Worm (Caenorhabditis elegans): ENCODE results near the gene F54H12.5.

Gene F54H12.5

DNA sequence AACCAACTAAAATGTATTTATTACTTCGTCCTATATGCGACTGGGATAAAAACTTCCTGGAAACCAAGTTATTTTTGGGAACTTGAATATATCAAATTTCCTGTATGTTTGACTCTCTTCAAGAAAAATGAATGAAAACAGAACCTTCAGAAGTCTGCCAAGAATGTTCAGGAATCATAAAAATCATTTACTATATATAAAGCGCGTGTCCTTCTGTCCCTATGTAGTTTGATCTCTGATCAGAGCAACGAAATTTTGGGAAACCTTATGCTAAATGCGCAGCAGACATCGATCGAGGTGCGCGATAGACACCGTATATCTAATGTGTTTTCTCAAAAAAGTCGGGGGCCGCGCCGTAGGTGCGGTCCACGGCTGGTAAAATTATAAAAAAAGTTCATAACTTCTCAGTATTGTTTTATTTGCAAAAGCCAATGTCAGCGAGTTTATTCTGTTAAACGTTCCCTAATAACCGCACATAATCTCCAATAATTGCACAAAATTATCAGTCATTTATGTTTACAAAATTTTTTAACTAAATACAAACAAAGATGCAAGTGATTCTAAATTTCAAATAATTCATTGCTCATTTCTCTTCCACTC lies 25.6 kb upstream of the F54H12.5 start:
- TF ChIP-seq ceh-82 (tag; optimal IDR thresholded peaks at IDR 0.05) (no peak), nhr-25 (tag; optimal IDR thresholded peaks at IDR 0.05) (no peak), R02D3.7 (tag; optimal IDR thresholded peaks at IDR 0.05) (no peak), nhr-43 (tag; optimal IDR thresholded peaks at IDR 0.05; ENCODE audit: poor library complexity, severe bottlenecking) (no peak), zag-1 (tag; optimal IDR thresholded peaks at IDR 0.05) (no peak), pqm-1 (tag; optimal IDR thresholded peaks at IDR 0.05) (no peak), fkh-10 (GFP tag; optimal IDR thresholded peaks at IDR 0.05) (no peak), elt-3 (tag; optimal IDR thresholded peaks at IDR 0.05) (no peak)

DNA sequence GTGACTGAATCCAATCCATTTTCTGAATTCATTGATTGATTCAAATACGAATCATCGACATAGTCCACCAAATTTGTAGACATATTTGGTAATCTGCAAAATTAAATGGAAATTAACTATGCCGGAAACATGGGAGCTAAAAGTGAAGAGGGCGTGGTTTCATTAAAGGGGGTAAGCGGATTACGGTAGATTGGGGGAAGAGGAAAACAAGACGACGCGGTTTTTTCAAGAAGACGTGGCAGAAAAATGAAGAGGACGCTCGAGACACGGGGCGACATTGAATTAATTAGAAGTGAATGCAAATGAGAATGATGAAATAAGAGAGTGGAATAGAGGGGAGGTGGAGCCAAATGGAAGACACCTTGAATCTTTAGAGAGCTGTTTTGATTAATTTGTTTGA lies 24.4 kb upstream of the F54H12.5 start, which contains the start of gene npr-17:
Gene npr-17, minus strand, starts transcription at position 101 of the 400 bp plus-strand sequence.
- no peak for TF ChIP-seq mml-1 (tag; optimal IDR thresholded peaks at IDR 0.05)
- no peak for TF ChIP-seq nhr-43 (tag; optimal IDR thresholded peaks at IDR 0.05; ENCODE audit: poor library complexity, severe bottlenecking)
- no peak for TF ChIP-seq fkh-10 (GFP tag; optimal IDR thresholded peaks at IDR 0.05)
- TF ChIP-seq tbx-2 (tag; optimal IDR thresholded peaks at IDR 0.05): no peak
- no peak for TF ChIP-seq egl-27 (tag; optimal IDR thresholded peaks at IDR 0.05)
- no peak for TF ChIP-seq egl-5 (tag; optimal IDR thresholded peaks at IDR 0.05)
- no peak for TF ChIP-seq fkh-2 (tag; optimal IDR thresholded peaks at IDR 0.05)

DNA sequence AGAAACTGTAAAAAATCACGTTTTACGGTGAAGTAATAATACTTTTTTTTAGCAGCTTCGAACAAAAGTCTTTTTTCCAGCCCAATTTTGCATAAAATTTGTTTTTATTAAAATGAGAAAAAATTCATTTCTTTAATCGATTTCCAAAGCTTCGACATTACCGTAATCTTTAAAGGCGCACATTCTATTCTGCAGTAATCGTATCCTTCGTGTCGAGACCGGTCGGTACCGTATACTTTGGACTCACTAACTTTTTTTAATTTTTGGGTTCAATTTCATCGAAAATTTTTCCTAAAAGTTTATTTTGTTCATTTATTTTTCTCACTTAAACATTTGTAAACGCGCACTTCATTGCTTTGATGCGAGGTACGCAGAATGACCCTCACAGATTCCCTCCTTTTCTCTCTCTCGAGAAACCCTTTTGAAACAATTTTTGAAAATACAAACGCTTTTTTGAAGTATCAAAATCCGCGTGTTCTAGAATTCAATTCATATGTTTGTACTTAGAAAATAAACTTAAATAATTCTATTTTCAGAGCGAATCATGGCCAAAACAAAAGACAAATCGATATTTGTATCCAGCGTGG lies 14.7 kb upstream of the F54H12.5 start, which contains the start of gene hrpk-2:
Gene hrpk-2, plus strand, starts transcription at position 537 of the 587 bp plus-strand sequence.
- TF ChIP-seq nhr-25 (tag; optimal IDR thresholded peaks at IDR 0.05) (no peak), jun-1 (tag; optimal IDR thresholded peaks at IDR 0.05) (no peak), unc-39 (tag; optimal IDR thresholded peaks at IDR 0.05) (no peak), elt-2 (tag; optimal IDR thresholded peaks at IDR 0.05) (no peak), ama-1 (optimal IDR thresholded peaks at IDR 0.05) (no peak)

DNA sequence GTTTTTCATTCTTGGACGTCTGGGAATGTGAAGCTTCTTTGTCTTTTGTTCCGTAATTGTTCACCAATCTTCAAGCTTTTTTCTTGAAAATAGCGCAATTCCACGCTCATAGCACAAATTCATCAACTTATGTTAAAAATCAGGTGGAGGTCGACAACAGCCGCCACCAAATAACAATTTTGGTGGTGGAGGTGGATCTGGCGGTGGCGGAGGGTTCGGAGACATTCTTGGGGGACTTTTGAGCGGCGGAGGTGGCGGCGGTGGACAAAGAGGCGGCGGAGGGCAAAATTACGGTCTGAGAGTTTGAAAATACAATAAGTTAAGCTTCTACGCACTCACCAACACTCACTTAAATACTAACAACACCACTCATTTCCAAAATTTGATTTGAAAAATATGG lies 10.0 kb upstream of the F54H12.5 start:
- TF ChIP-seq snpc-4 (tag; optimal IDR thresholded peaks at IDR 0.05): no peak
- TF ChIP-seq sea-2 (GFP tag; optimal IDR thresholded peaks at IDR 0.05): no peak
- no peak for TF ChIP-seq mdl-1 (tag; optimal IDR thresholded peaks at IDR 0.05)
- TF ChIP-seq eor-1 (tag; optimal IDR thresholded peaks at IDR 0.05): no peak
- no peak for TF ChIP-seq lin-39 (tag; optimal IDR thresholded peaks at IDR 0.05)
- no peak for TF ChIP-seq unc-62 (GFP tag; optimal IDR thresholded peaks at IDR 0.05)
- TF ChIP-seq mml-1 (tag; optimal IDR thresholded peaks at IDR 0.05): no peak
- TF ChIP-seq nhr-12 (tag; optimal IDR thresholded peaks at IDR 0.05): no peak
- no peak for TF ChIP-seq pqm-1 (tag; optimal IDR thresholded peaks at IDR 0.05)
- TF ChIP-seq nhr-11 (tag; optimal IDR thresholded peaks at IDR 0.05): no peak
- no peak for TF ChIP-seq R02D3.7 (tag; optimal IDR thresholded peaks at IDR 0.05)
- TF ChIP-seq nhr-25 (tag; optimal IDR thresholded peaks at IDR 0.05): no peak
- TF ChIP-seq nfya-1 (tag; optimal IDR thresholded peaks at IDR 0.05; ENCODE audit: insufficient read depth): no peak

DNA sequence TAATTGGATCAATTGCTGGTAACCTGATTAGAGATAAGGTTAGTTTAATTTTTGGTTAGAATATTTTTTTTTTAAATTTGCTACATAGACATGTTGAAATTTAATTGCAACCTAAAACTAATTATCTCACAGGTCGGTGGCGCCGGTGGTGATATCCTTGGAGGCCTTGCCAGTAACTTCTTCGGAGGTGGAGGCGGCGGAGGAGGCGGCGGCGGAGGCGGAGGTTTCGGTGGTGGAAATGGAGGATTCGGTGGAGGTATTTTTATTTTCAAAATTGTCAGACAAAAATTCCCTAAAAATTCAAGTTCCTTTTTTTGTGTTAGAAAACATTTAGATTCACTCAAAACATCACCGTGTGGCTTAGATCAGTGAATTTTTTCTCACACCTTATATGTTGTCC lies 9.3 kb upstream of the F54H12.5 start:
- no peak for TF ChIP-seq aly-2 (tag; optimal IDR thresholded peaks at IDR 0.05)
- TF ChIP-seq lsy-12 (tag; optimal IDR thresholded peaks at IDR 0.05): no peak
- TF ChIP-seq R02D3.7 (tag; optimal IDR thresholded peaks at IDR 0.05): no peak
- no peak for TF ChIP-seq ama-1 (optimal IDR thresholded peaks at IDR 0.05)
- TF ChIP-seq nhr-28 (tag; optimal IDR thresholded peaks at IDR 0.05): no peak
- TF ChIP-seq nhr-77 (tag; optimal IDR thresholded peaks at IDR 0.05): no peak

DNA sequence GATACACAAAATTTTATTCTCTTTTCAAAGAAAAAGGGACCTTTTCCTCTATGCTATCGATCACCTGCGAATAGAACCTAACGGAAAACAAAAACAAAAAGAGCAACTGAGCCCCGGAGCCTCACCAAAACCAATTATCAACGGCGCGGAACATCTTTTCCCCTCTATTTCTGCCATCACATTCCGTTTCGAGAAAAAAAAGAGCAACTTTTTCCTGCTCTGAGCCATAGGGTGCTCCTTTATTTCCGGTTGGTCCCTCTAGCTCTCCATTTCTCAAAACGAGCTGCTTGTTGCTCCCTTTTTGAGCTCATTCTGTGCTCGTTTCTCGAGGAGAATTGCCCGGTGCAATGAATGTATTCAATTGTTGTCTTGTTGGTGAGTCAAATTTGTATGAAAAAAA lies 7.7 kb upstream of the F54H12.5 start, which contains the start of gene clp-1:
Gene clp-1, plus strand, starts transcription at position 301 of the 400 bp plus-strand sequence.
- TF ChIP-seq skn-1 (tag; optimal IDR thresholded peaks at IDR 0.05) (no peak), ama-1 (optimal IDR thresholded peaks at IDR 0.05) (peak; percentile 28), lin-39 (tag; optimal IDR thresholded peaks at IDR 0.05) (peak; percentile 26), sea-2 (GFP tag; optimal IDR thresholded peaks at IDR 0.05) (no peak)
